Worm (Caenorhabditis elegans): Measurements from ENCODE around the gene ZK742.7.

The ZK742.7 gene

DNA sequence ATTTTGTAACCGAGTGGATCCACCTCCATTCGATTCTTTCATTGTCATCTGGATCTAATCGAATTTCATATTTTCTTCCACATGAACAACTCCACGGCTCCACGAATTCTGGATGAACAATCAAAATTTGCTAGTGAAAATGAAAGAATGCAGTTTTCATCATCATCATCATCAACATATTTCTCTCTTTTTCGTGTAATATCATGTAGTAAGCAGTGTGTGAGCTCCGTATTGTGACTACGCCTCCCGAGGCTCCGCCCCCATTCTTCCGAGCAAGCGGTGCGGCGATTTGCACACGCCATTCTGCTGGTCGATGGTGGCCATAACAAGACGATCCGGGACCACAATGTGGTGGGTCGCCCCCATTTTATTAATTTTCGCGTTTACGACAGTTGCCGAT is at the start of gene ZK742.7:
Gene ZK742.7, plus strand, starts transcription at position 301 of the 400 bp plus-strand sequence.
- TF ChIP-seq scrt-1 (GFP tag; IDR thresholded peaks at IDR 0.05) (no peak), ets-7 (tag; optimal IDR thresholded peaks at IDR 0.05) (no peak), hmbx-1 (tag; optimal IDR thresholded peaks at IDR 0.05) (no peak), B0310.2 (tag; optimal IDR thresholded peaks at IDR 0.05) (no peak), aly-1 (tag; optimal IDR thresholded peaks at IDR 0.05) (no peak), hnd-1 (tag; optimal IDR thresholded peaks at IDR 0.05) (no peak), hmg-4 (GFP tag; optimal IDR thresholded peaks at IDR 0.05) (no peak), pes-1 (GFP tag; IDR thresholded peaks at IDR 0.05) (no peak), tra-4 (tag; optimal IDR thresholded peaks at IDR 0.05) (no peak), ceh-13 (GFP tag; optimal IDR thresholded peaks at IDR 0.05) (no peak), ama-1 (optimal IDR thresholded peaks at IDR 0.05) (no peak), ceh-36 (tag; optimal IDR thresholded peaks at IDR 0.05) (no peak), tbx-11 (GFP tag; IDR thresholded peaks at IDR 0.05) (no peak), F13C5.2 (tag; optimal IDR thresholded peaks at IDR 0.05) (no peak), tbx-37 (GFP tag; conservative IDR thresholded peaks at IDR 0.05) (no peak), flt-1 (GFP tag; IDR thresholded peaks at IDR 0.05) (no peak), sea-1 (GFP tag; conservative IDR thresholded peaks at IDR 0.05) (no peak)

DNA sequence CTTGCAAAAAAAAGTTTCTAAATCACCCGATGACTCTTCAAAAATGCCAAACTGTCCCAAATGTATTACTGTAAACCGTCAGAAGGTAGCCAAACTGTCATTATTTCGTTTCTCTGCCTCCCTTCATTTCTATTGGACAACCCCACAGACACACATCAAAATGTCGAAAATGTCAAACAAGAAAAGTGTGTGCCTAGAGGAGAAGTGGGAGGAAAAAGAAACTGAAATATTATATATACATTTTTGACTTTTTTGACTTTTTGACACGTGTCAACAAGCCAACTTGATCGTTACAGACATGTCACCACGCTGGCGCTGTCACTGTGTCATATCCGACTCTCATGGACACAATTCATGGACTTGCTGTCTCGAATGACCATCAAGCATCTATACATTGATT is 48.5 kb upstream of the ZK742.7 start:
- TF ChIP-seq hmg-4 (GFP tag; optimal IDR thresholded peaks at IDR 0.05) = no peak
- TF ChIP-seq hmbx-1 (tag; optimal IDR thresholded peaks at IDR 0.05) = no peak
- TF ChIP-seq ceh-36 (tag; optimal IDR thresholded peaks at IDR 0.05) = no peak
- TF ChIP-seq hnd-1 (tag; optimal IDR thresholded peaks at IDR 0.05) = no peak
- no peak for TF ChIP-seq scrt-1 (GFP tag; IDR thresholded peaks at IDR 0.05)
- TF ChIP-seq sea-1 (GFP tag; conservative IDR thresholded peaks at IDR 0.05) = no peak
- TF ChIP-seq ama-1 (optimal IDR thresholded peaks at IDR 0.05) = no peak
- TF ChIP-seq ets-7 (tag; optimal IDR thresholded peaks at IDR 0.05) = no peak
- TF ChIP-seq aly-1 (tag; optimal IDR thresholded peaks at IDR 0.05) = no peak
- TF ChIP-seq pes-1 (GFP tag; IDR thresholded peaks at IDR 0.05) = no peak
- TF ChIP-seq flt-1 (GFP tag; IDR thresholded peaks at IDR 0.05) = no peak

DNA sequence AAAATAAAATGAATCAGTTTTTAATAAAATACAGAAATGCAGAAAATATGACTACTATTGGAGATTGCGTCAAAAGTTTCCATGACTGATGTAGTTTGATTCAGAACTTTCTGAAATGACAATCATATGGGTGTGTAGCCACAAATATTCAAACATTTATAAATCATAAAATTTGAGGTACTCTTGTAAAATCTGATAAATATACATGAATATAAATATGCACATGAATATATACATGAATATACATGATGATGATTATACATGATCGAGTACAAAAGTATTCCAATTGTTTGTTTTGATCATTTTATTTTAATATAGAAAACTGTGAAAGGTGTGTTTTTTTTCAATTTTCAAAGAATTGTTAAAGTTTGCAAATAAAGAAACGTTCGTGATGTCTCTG is 43.6 kb upstream of the ZK742.7 start, which contains the start of gene T05B11.4:
Gene T05B11.4, minus strand, starts transcription at position 101 of the 400 bp plus-strand sequence.
- TF ChIP-seq ceh-36 (tag; optimal IDR thresholded peaks at IDR 0.05) = no peak
- no peak for TF ChIP-seq ceh-13 (GFP tag; optimal IDR thresholded peaks at IDR 0.05)
- TF ChIP-seq tbx-37 (GFP tag; conservative IDR thresholded peaks at IDR 0.05) = no peak
- TF ChIP-seq hmg-4 (GFP tag; optimal IDR thresholded peaks at IDR 0.05) = no peak
- TF ChIP-seq pes-1 (GFP tag; IDR thresholded peaks at IDR 0.05) = no peak
- TF ChIP-seq ets-7 (tag; optimal IDR thresholded peaks at IDR 0.05) = no peak
- TF ChIP-seq flt-1 (GFP tag; IDR thresholded peaks at IDR 0.05) = no peak
- TF ChIP-seq hnd-1 (tag; optimal IDR thresholded peaks at IDR 0.05) = no peak
- TF ChIP-seq F13C5.2 (tag; optimal IDR thresholded peaks at IDR 0.05) = no peak
- no peak for TF ChIP-seq aly-1 (tag; optimal IDR thresholded peaks at IDR 0.05)
- TF ChIP-seq hmbx-1 (tag; optimal IDR thresholded peaks at IDR 0.05) = no peak
- no peak for TF ChIP-seq tra-4 (tag; optimal IDR thresholded peaks at IDR 0.05)
- TF ChIP-seq tbx-11 (GFP tag; IDR thresholded peaks at IDR 0.05) = no peak

DNA sequence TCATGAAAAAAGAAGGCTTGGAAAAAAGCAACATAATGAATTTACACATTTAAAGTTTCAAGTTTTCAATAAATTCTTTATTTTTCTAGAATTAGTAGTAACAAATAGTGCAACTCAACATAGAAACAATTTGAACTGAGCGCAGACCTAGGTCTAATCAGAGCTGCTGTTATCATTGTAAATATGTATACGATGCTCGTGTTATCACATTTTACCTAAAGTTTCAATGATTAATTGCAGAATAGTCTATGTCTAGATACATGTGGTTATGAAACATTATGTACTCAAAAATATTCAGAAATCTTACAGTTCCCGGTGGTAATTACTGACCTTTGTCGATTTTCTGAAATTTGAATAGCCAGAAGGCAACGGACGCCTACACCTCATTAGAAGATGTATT is 42.2 kb upstream of the ZK742.7 start:
- TF ChIP-seq ama-1 (optimal IDR thresholded peaks at IDR 0.05) (no peak), tra-4 (tag; optimal IDR thresholded peaks at IDR 0.05) (no peak), B0310.2 (tag; optimal IDR thresholded peaks at IDR 0.05) (no peak), tbx-37 (GFP tag; conservative IDR thresholded peaks at IDR 0.05) (no peak), scrt-1 (GFP tag; IDR thresholded peaks at IDR 0.05) (no peak), hnd-1 (tag; optimal IDR thresholded peaks at IDR 0.05) (no peak), hmg-4 (GFP tag; optimal IDR thresholded peaks at IDR 0.05) (no peak), ceh-13 (GFP tag; optimal IDR thresholded peaks at IDR 0.05) (no peak), aly-1 (tag; optimal IDR thresholded peaks at IDR 0.05) (no peak), flt-1 (GFP tag; IDR thresholded peaks at IDR 0.05) (no peak), ets-7 (tag; optimal IDR thresholded peaks at IDR 0.05) (no peak), F13C5.2 (tag; optimal IDR thresholded peaks at IDR 0.05) (no peak), pes-1 (GFP tag; IDR thresholded peaks at IDR 0.05) (no peak), hmbx-1 (tag; optimal IDR thresholded peaks at IDR 0.05) (no peak), sea-1 (GFP tag; conservative IDR thresholded peaks at IDR 0.05) (no peak), tbx-11 (GFP tag; IDR thresholded peaks at IDR 0.05) (no peak)

DNA sequence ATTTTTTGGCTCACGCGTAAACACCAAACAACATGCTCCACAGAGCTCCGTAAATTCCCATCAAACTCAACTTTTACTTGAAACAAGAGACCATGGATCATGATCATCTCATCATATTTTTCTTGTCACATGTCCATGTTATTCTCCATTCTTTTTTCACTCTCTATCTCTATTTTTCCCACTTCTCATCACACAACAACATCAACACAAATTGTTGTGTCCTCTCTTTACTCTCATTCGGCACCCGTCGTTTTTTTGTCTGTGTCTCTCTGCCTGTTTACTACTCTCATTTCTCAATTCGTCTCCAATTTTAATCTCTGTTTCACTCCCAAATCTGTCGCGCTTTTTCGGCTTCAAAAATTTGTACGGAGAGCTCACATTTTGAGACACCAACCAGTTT is 38.9 kb upstream of the ZK742.7 start:
- TF ChIP-seq ama-1 (optimal IDR thresholded peaks at IDR 0.05) (no peak), hmg-4 (GFP tag; optimal IDR thresholded peaks at IDR 0.05) (no peak), hmbx-1 (tag; optimal IDR thresholded peaks at IDR 0.05) (no peak), tbx-37 (GFP tag; conservative IDR thresholded peaks at IDR 0.05) (no peak), sea-1 (GFP tag; conservative IDR thresholded peaks at IDR 0.05) (no peak), aly-1 (tag; optimal IDR thresholded peaks at IDR 0.05) (no peak), tbx-11 (GFP tag; IDR thresholded peaks at IDR 0.05) (no peak), ceh-13 (GFP tag; optimal IDR thresholded peaks at IDR 0.05) (no peak), pes-1 (GFP tag; IDR thresholded peaks at IDR 0.05) (no peak)

DNA sequence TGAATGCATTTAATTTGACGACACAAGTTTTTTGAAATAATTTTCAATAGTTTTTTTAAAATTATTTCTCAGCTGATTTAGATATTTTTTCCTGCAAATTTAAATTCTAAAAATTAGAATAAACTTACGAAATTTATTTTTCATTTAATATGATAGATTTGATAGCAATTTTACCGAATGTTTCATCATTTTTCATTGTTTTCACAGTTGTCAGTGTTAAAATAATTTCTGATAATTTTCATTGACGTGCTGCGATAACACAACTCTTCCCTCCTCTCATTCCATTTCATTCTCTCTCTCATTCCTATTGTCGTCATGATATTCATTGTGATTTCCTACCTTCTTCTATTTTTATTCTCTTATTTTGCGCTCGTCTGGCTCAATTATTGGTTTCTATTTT is 38.0 kb upstream of the ZK742.7 start, which contains the start of gene hint-3:
Gene hint-3, plus strand, starts transcription at position 301 of the 400 bp plus-strand sequence.
- TF ChIP-seq flt-1 (GFP tag; IDR thresholded peaks at IDR 0.05) = no peak
- TF ChIP-seq hmg-4 (GFP tag; optimal IDR thresholded peaks at IDR 0.05) = no peak
- no peak for TF ChIP-seq tbx-37 (GFP tag; conservative IDR thresholded peaks at IDR 0.05)

DNA sequence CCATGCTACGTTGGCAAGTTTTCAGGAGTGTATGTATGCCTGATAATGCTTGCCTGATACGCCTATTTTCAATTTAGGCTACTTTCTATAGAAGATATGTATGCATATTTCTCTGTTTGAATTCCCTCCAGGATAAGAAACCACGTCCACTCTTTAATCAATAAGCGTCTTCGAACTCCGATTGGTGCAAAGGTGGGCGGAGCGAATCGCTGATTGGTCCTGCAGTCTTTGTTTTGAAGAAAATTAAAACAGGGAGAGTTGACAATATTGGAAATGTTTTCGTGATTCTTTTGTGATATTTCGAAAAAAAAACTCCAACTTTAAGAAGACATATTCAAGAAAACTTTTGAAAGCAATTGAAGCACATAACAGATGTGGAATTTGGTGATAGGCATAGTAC is 36.3 kb upstream of the ZK742.7 start:
- TF ChIP-seq tra-4 (tag; optimal IDR thresholded peaks at IDR 0.05) = no peak
- no peak for TF ChIP-seq aly-1 (tag; optimal IDR thresholded peaks at IDR 0.05)
- no peak for TF ChIP-seq flt-1 (GFP tag; IDR thresholded peaks at IDR 0.05)
- no peak for TF ChIP-seq ets-7 (tag; optimal IDR thresholded peaks at IDR 0.05)
- TF ChIP-seq hmg-4 (GFP tag; optimal IDR thresholded peaks at IDR 0.05) = no peak
- TF ChIP-seq ceh-36 (tag; optimal IDR thresholded peaks at IDR 0.05) = no peak
- no peak for TF ChIP-seq tbx-11 (GFP tag; IDR thresholded peaks at IDR 0.05)
- TF ChIP-seq B0310.2 (tag; optimal IDR thresholded peaks at IDR 0.05) = no peak
- TF ChIP-seq pes-1 (GFP tag; IDR thresholded peaks at IDR 0.05) = no peak

DNA sequence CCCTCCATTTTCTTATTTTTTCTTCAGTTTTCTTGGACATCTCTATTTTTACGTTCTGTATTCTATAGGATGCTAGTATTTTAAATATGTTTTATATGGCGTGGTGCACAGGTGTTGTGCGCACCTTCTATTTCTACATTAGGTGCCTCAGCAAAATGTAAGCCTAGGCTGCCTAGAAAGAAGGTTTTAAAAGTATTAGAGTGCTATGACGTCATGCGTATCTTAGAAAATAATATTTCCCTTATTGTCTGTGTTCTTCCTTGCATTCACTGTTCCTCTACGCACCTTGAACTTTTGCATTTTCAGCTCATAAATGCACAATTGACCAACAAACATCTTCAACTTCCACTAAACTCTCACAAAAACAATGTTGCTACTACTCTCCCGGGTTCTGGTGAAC is 27.2 kb upstream of the ZK742.7 start, which contains the start of gene frpr-3:
Gene frpr-3, plus strand, starts transcription at position 301 of the 400 bp plus-strand sequence.
- no peak for TF ChIP-seq F13C5.2 (tag; optimal IDR thresholded peaks at IDR 0.05)
- no peak for TF ChIP-seq ceh-36 (tag; optimal IDR thresholded peaks at IDR 0.05)
- TF ChIP-seq scrt-1 (GFP tag; IDR thresholded peaks at IDR 0.05) = no peak
- no peak for TF ChIP-seq tbx-37 (GFP tag; conservative IDR thresholded peaks at IDR 0.05)
- no peak for TF ChIP-seq hnd-1 (tag; optimal IDR thresholded peaks at IDR 0.05)
- no peak for TF ChIP-seq hmg-4 (GFP tag; optimal IDR thresholded peaks at IDR 0.05)
- TF ChIP-seq B0310.2 (tag; optimal IDR thresholded peaks at IDR 0.05) = no peak
- TF ChIP-seq pes-1 (GFP tag; IDR thresholded peaks at IDR 0.05) = no peak
- TF ChIP-seq ama-1 (optimal IDR thresholded peaks at IDR 0.05) = no peak
- no peak for TF ChIP-seq ets-7 (tag; optimal IDR thresholded peaks at IDR 0.05)
- no peak for TF ChIP-seq hmbx-1 (tag; optimal IDR thresholded peaks at IDR 0.05)
- TF ChIP-seq tra-4 (tag; optimal IDR thresholded peaks at IDR 0.05) = no peak
- TF ChIP-seq aly-1 (tag; optimal IDR thresholded peaks at IDR 0.05) = no peak
- no peak for TF ChIP-seq sea-1 (GFP tag; conservative IDR thresholded peaks at IDR 0.05)
- no peak for TF ChIP-seq ceh-13 (GFP tag; optimal IDR thresholded peaks at IDR 0.05)
